Fruit fly (Drosophila melanogaster): ENCODE results near the gene Ptp61F.

The Ptp61F gene

DNA sequence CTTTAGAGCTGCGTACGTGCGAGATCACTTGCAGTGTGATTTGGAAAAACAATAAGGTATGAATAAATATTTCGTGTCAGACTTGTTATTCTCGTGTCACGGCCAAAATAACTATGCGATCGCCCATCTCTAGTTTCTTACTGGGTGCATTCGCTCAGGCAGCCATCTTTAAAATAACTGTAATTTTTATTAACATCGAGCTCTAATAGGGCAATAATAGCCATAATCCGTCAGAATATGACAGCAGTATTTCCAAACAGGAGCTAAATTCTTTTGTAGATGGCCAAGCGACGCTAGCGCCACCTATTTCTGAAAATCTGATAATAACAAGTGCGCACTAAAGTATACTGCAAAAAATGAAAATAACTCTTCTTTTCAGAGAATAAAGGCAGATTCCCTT lies 123.0 kb downstream of the Ptp61F start (continued):
- peak; percentile 71 for TF ChIP-seq Lhr (GFP tag; optimal IDR thresholded peaks at IDR 0.05)
- TF ChIP-seq GATAe (GFP tag; conservative IDR thresholded peaks at IDR 0.05) = no peak
- no peak for TF ChIP-seq lov (optimal IDR thresholded peaks at IDR 0.05)
- no peak for TF ChIP-seq lov (GFP tag; IDR thresholded peaks at IDR 0.05)
- no peak; the same call in 2 of the 3 replicates for TF ChIP-seq H15 (GFP tag; IDR thresholded peaks at IDR 0.05)
- TF ChIP-seq D (optimal IDR thresholded peaks at IDR 0.05) = no peak
- TF ChIP-seq D (GFP tag; optimal IDR thresholded peaks at IDR 0.05) = no peak
- TF ChIP-seq croc (GFP tag; conservative IDR thresholded peaks at IDR 0.05) = no peak
- TF ChIP-seq sr (GFP tag; IDR thresholded peaks at IDR 0.05) = no peak
- TF ChIP-seq CG33213 (GFP tag; optimal IDR thresholded peaks at IDR 0.05) = peak; percentile 57
- peak; percentile 7 for TF ChIP-seq CG12219 (GFP tag; optimal IDR thresholded peaks at IDR 0.05)
- TF ChIP-seq CG9797 (GFP tag; optimal IDR thresholded peaks at IDR 0.05) = no peak
- no peak for TF ChIP-seq Rx (GFP tag; IDR thresholded peaks at IDR 0.05)
- TF ChIP-seq CG10462 (GFP tag; optimal IDR thresholded peaks at IDR 0.05) = peak; percentile 81
- TF ChIP-seq tgo (GFP tag; IDR thresholded peaks at IDR 0.05) = no peak
- TF ChIP-seq E2f2 (GFP tag; IDR thresholded peaks at IDR 0.05) = peak; percentile 16; the same call in 1 of the 2 replicates
- TF ChIP-seq CG8765 (GFP tag; IDR thresholded peaks at IDR 0.05) = no peak
- TF ChIP-seq lbe (GFP tag; optimal IDR thresholded peaks at IDR 0.05) = no peak
- no peak for TF ChIP-seq CG6683 (GFP tag; optimal IDR thresholded peaks at IDR 0.05)
- no peak for TF ChIP-seq so (GFP tag; IDR thresholded peaks at IDR 0.05)
- no peak for TF ChIP-seq CG2875 (GFP tag; optimal IDR thresholded peaks at IDR 0.05)
- TF ChIP-seq CG13624 (GFP tag; optimal IDR thresholded peaks at IDR 0.05) = peak; percentile 50
- TF ChIP-seq Dad (GFP tag; optimal IDR thresholded peaks at IDR 0.05) = no peak
- TF ChIP-seq CG10274 (GFP tag; optimal IDR thresholded peaks at IDR 0.05) = no peak
- no peak for TF ChIP-seq Kr (GFP tag; optimal IDR thresholded peaks at IDR 0.05)
- peak; percentile 29; the same call in 1 of the 2 replicates for TF ChIP-seq Xrp1 (GFP tag; IDR thresholded peaks at IDR 0.05)
- TF ChIP-seq hth (optimal IDR thresholded peaks at IDR 0.05) = no peak
- TF ChIP-seq CG7786 (GFP tag; optimal IDR thresholded peaks at IDR 0.05) = no peak
- no peak for TF ChIP-seq CG31365 (tag; optimal IDR thresholded peaks at IDR 0.05)
- no peak for TF ChIP-seq cg (GFP tag; optimal IDR thresholded peaks at IDR 0.05)
- no peak for TF ChIP-seq CG8281 (tag; optimal IDR thresholded peaks at IDR 0.05)
- no peak for TF ChIP-seq C15 (GFP tag; IDR thresholded peaks at IDR 0.05)
- TF ChIP-seq CG4617 (GFP tag; optimal IDR thresholded peaks at IDR 0.05; ENCODE audit: borderline replicate concordance) = peak; percentile 30
- TF ChIP-seq Bgb (GFP tag; IDR thresholded peaks at IDR 0.05; ENCODE audit: partially characterized antibody) = peak; percentile 89
- no peak for TF ChIP-seq hkb (optimal IDR thresholded peaks at IDR 0.05)
- TF ChIP-seq hkb (GFP tag; IDR thresholded peaks at IDR 0.05) = 0 out of 2 replicates have a peak, but pooled peaks have one; percentile 20
- TF ChIP-seq ssp (GFP tag; IDR thresholded peaks at IDR 0.05) = peak; percentile 31; the same call in 1 of the 2 replicates
- TF ChIP-seq CG30403 (GFP tag; optimal IDR thresholded peaks at IDR 0.05) = peak; percentile 44
- peak; percentile 0 for TF ChIP-seq CrebB (tag; optimal IDR thresholded peaks at IDR 0.05)
- TF ChIP-seq ap (GFP tag; IDR thresholded peaks at IDR 0.05) = no peak
- no peak for TF ChIP-seq fd102C (GFP tag; optimal IDR thresholded peaks at IDR 0.05)
- peak; percentile 89 for TF ChIP-seq Opbp (GFP tag; IDR thresholded peaks at IDR 0.05; ENCODE audit: partially characterized antibody)
- peak; percentile 87 for TF ChIP-seq Sry-δ (GFP tag; optimal IDR thresholded peaks at IDR 0.05)
- no peak for TF ChIP-seq CG4360 (GFP tag; IDR thresholded peaks at IDR 0.05)
- TF ChIP-seq Antp (GFP tag; optimal IDR thresholded peaks at IDR 0.05) = no peak
- TF ChIP-seq CG16815 (GFP tag; optimal IDR thresholded peaks at IDR 0.05) = no peak
- TF ChIP-seq psq (GFP tag; optimal IDR thresholded peaks at IDR 0.05) = no peak
- TF ChIP-seq CG4854 (GFP tag; optimal IDR thresholded peaks at IDR 0.05) = peak; percentile 45
- no peak for TF ChIP-seq z (GFP tag; IDR thresholded peaks at IDR 0.05)
- no peak for TF ChIP-seq Atf3 (GFP tag; optimal IDR thresholded peaks at IDR 0.05)
- TF ChIP-seq CG15073 (GFP tag; optimal IDR thresholded peaks at IDR 0.05) = no peak
- peak; percentile 41 for TF ChIP-seq CG2120 (GFP tag; optimal IDR thresholded peaks at IDR 0.05)
- no peak for TF ChIP-seq CG2889 (GFP tag; IDR thresholded peaks at IDR 0.05)
- TF ChIP-seq CG1647 (GFP tag; optimal IDR thresholded peaks at IDR 0.05) = no peak

Data from whole organism, embryonic.